Worm (Caenorhabditis elegans): ENCODE results near the gene W02D7.6.

- TF ChIP-seq him-1 (tag; optimal IDR thresholded peaks at IDR 0.05): no peak
- no peak for TF ChIP-seq dao-5 (tag; optimal IDR thresholded peaks at IDR 0.05)
- no peak for TF ChIP-seq W03F9.2 (tag; optimal IDR thresholded peaks at IDR 0.05)
Measured at ce11 chrV:8291764-8292163, 9.5 kb downstream of the W02D7.6 start, which contains the start of gene srg-33.
